Fruit fly (Drosophila melanogaster): ENCODE measurements around the gene CG14050.

dm6 chrX:2362414-2362813 is 36.4 kb upstream of the CG14050 start:
- TF ChIP-seq usp (GFP tag; optimal IDR thresholded peaks at IDR 0.05) = no peak
- no peak for TF ChIP-seq Dfd (GFP tag; optimal IDR thresholded peaks at IDR 0.05)
- no peak for TF ChIP-seq psq (GFP tag; optimal IDR thresholded peaks at IDR 0.05)
- no peak for TF ChIP-seq sage (GFP tag; optimal IDR thresholded peaks at IDR 0.05)
- TF ChIP-seq sv (GFP tag; optimal IDR thresholded peaks at IDR 0.05) = no peak
- TF ChIP-seq fru (GFP tag; optimal IDR thresholded peaks at IDR 0.05) = no peak
- TF ChIP-seq jim (GFP tag; optimal IDR thresholded peaks at IDR 0.05) = no peak

Measured in whole organism, wandering third instar larva.